Worm (Caenorhabditis elegans) whole organism, early embryonic: ENCODE measurements around the gene tlk-1.

ENCODE experiments used
- B0310.2 ChIP-seq: sonication (generic microtip); optimal IDR thresholded peaks from 2 replicates; lab custom pipeline; 2016; ENCODE audit warnings: mild to moderate bottlenecking, missing genetic modification characterization, missing compliant biosample characterization
- F13C5.2 ChIP-seq: sonication (generic microtip); optimal IDR thresholded peaks from 2 replicates; lab custom pipeline; 2017; ENCODE audit warnings: mild to moderate bottlenecking, missing genetic modification characterization, inconsistent platforms, missing compliant biosample characterization
- ama-1 ChIP-seq: fragments of 150-350 bp; optimal IDR thresholded peaks from 2 replicates; lab custom pipeline; 2014
- ceh-13 ChIP-seq: fragments of 200-800 bp; sonication (Bioruptor generic); optimal IDR thresholded peaks from 2 replicates; lab custom pipeline; 2018; ENCODE audit warnings: mild to moderate bottlenecking, missing genetic modification characterization, missing compliant biosample characterization
- ceh-36 ChIP-seq: sonication (generic microtip); optimal IDR thresholded peaks from 2 replicates; lab custom pipeline; 2016; ENCODE audit warnings: missing genetic modification characterization, inconsistent platforms, missing compliant biosample characterization
- ets-7 ChIP-seq: sonication (generic microtip); optimal IDR thresholded peaks from 2 replicates; lab custom pipeline; 2016; ENCODE audit warnings: missing genotype, missing genetic modification characterization, missing compliant biosample characterization
- flt-1 ChIP-seq: fragments of 200-800 bp; sonication (Bioruptor generic); IDR thresholded peaks from 2 replicates; pipeline ENCODE4 v1.3.6; 2022; ENCODE audit warnings: missing genetic modification characterization, missing compliant biosample characterization
- hmg-4 ChIP-seq: fragments of 200-800 bp; sonication (Bioruptor generic); optimal IDR thresholded peaks from 2 replicates; lab custom pipeline; 2018; ENCODE audit warnings: mild to moderate bottlenecking, missing genetic modification characterization, missing compliant biosample characterization
- hnd-1 ChIP-seq: sonication (generic microtip); optimal IDR thresholded peaks from 2 replicates; lab custom pipeline; 2016; ENCODE audit warnings: missing genetic modification characterization, missing compliant biosample characterization
- pes-1 ChIP-seq: fragments of 200-800 bp; sonication (Bioruptor generic); IDR thresholded peaks from 2 replicates; pipeline ENCODE4 v1.3.6; 2022; ENCODE audit warnings: missing genetic modification reagents, missing genetic modification characterization, missing compliant biosample characterization
- sea-1 ChIP-seq: fragments of 200-800 bp; sonication (Bioruptor generic); conservative IDR thresholded peaks from 2 replicates; pipeline ENCODE4 v1.3.6; 2022; ENCODE audit warnings: missing genetic modification characterization, missing compliant biosample characterization
- tbx-11 ChIP-seq: fragments of 200-800 bp; sonication (Bioruptor generic); IDR thresholded peaks from 2 replicates; pipeline ENCODE4 v1.3.6; 2022; ENCODE audit warnings: missing genetic modification characterization, missing compliant biosample characterization
- tra-4 ChIP-seq: sonication (generic microtip); optimal IDR thresholded peaks from 2 replicates; lab custom pipeline; 2017; ENCODE audit warnings: missing genetic modification characterization, missing compliant biosample characterization

ce11 chrIII:9701798-9702197, 2.1 kb downstream of the tlk-1 start:
- TF ChIP-seq sea-1 (GFP tag; lab: Robert Waterston, UW), result no peak
- TF ChIP-seq tra-4 (tag; lab: Kevin White, UChicago), result no peak
- TF ChIP-seq ets-7, result no peak
- TF ChIP-seq ama-1, result no peak
- no peak for TF ChIP-seq hnd-1 (tag; lab: Kevin White, UChicago)
- TF ChIP-seq flt-1 (GFP tag; lab: Robert Waterston, UW), result no peak
- TF ChIP-seq hmg-4, result no peak
- TF ChIP-seq ceh-13 (GFP tag; lab: Kevin White, UChicago), result no peak
- no peak for TF ChIP-seq B0310.2
- no peak for TF ChIP-seq pes-1 (GFP tag; lab: Robert Waterston, UW)
- no peak for TF ChIP-seq ceh-36 (tag; lab: Kevin White, UChicago)
- TF ChIP-seq tbx-11 (GFP tag; lab: Robert Waterston, UW), result no peak
- TF ChIP-seq F13C5.2 (tag; lab: Kevin White, UChicago), result no peak
